Worm (Caenorhabditis elegans): Measurements from ENCODE around the gene acr-18.

DNA sequence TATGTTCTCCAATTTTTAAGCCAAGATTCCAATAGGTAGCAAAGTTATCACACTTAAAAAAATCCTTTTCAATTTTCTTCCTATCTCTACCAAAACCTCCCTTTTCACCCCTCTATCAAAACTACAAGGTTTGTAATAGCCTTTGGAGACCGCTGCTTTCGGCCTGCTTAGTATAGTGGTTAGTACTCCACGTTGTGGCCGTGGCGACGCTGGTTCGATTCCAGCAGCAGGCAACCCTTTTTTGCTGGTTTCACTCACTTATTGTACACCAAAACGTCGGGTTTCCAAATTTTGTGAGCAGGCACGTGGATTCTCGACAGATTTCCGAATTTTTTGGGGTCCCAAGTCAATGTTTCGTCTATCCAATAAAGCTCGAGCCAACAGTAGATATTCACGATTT lies 5.1 kb downstream of the acr-18 start:
- TF ChIP-seq dao-5 (tag; optimal IDR thresholded peaks at IDR 0.05) = no peak
- no peak for TF ChIP-seq W03F9.2 (tag; optimal IDR thresholded peaks at IDR 0.05)
- TF ChIP-seq him-1 (tag; optimal IDR thresholded peaks at IDR 0.05) = no peak
